Fruit fly (Drosophila melanogaster): ENCODE measurements around the gene spen.
A peak's percentile ranks its signal among the peaks of the same experiment; 100 is the strongest.

- TF ChIP-seq kay (GFP tag; ENCODE audit: borderline replicate concordance): no peak
- TF ChIP-seq CG33017 (tag; optimal IDR thresholded peaks at IDR 0.05): peak; percentile 71
- TF ChIP-seq CG7101 (tag; optimal IDR thresholded peaks at IDR 0.05): peak; percentile 56
- peak; percentile 22 for TF ChIP-seq bab1 (GFP tag; optimal IDR thresholded peaks at IDR 0.05)
These were observed 64.5 kb downstream of the spen start for dm6 chr2L:223351-223750.
